Worm (Caenorhabditis elegans): ENCODE results near the gene pnc-1.

DNA sequence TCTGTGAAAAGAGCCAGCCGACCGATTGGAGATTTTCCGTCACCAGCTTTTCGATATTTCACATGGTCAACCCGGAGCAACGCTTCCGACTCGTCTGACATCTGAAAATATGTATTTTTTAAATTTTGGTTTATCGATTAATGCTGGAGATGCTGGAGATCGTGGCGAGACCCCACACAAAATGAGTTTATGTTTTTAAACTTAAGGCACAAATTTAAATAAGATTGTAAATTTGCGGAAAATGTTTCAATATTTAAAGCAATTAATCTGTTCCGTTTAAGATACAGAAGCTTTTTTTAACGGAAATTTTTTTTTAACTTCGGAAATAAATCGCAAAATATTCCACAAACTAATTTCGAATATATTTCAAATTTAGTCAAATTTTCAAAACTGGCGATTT, 47.4 kb downstream of the pnc-1 start, which contains the start of gene gtf-2H1:
- TF ChIP-seq mab-5 (tag; optimal IDR thresholded peaks at IDR 0.05) (no peak), unc-39 (tag; optimal IDR thresholded peaks at IDR 0.05) (no peak), ceh-43 (GFP tag; optimal IDR thresholded peaks at IDR 0.05) (no peak), ham-2 (GFP tag; optimal IDR thresholded peaks at IDR 0.05) (no peak), lsy-2 (tag; optimal IDR thresholded peaks at IDR 0.05) (no peak), nhr-76 (tag; optimal IDR thresholded peaks at IDR 0.05) (no peak), drap-1 (GFP tag; optimal IDR thresholded peaks at IDR 0.05) (no peak), sptf-1 (tag; optimal IDR thresholded peaks at IDR 0.05) (no peak)

All from whole organism, mixed stage, embryonic.